Fruit fly (Drosophila melanogaster): ENCODE results near the gene Acbp4.

DNA sequence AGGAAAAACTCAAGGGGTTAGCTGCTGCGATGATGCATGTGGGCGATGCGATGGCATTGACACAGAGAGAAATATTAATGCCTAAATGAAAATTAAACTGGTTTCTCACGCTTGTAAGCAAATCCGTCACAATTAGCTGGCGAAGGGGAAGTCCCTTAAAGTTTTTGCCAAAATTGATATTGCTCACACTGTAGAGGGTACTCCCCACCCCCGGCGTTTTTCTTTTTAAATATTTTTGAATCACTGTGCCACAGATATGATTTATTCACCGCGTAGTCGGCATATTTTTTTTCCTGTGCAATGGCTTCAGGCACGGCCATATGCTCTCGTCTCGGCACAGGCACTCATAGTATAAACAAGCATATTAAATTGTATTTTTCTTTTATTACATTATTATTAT is 40.7 kb downstream of the Acbp4 start:
- TF ChIP-seq Myc (optimal IDR thresholded peaks at IDR 0.05): no peak
- no peak for TF ChIP-seq Hr78 (GFP tag; optimal IDR thresholded peaks at IDR 0.05)
- no peak for TF ChIP-seq ey (GFP tag; optimal IDR thresholded peaks at IDR 0.05)
- TF ChIP-seq fru (GFP tag; optimal IDR thresholded peaks at IDR 0.05): no peak
- TF ChIP-seq psq (GFP tag; optimal IDR thresholded peaks at IDR 0.05): no peak
- TF ChIP-seq brk (GFP tag; optimal IDR thresholded peaks at IDR 0.05): no peak
- no peak for TF ChIP-seq Sp1 (GFP tag; optimal IDR thresholded peaks at IDR 0.05)
- TF ChIP-seq h (GFP tag; optimal IDR thresholded peaks at IDR 0.05): no peak
- TF ChIP-seq br (GFP tag; optimal IDR thresholded peaks at IDR 0.05): no peak
- no peak for TF ChIP-seq rgr (GFP tag; optimal IDR thresholded peaks at IDR 0.05)
- no peak for TF ChIP-seq dl (GFP tag; optimal IDR thresholded peaks at IDR 0.05; ENCODE audit: insufficient read depth in 1 of 2, partially characterized antibody in 2 of 2)
- no peak for TF ChIP-seq CG32264 (GFP tag; optimal IDR thresholded peaks at IDR 0.05)
- TF ChIP-seq sage (GFP tag; optimal IDR thresholded peaks at IDR 0.05): no peak
